Fruit fly (Drosophila melanogaster): ENCODE data around the gene ATPsyndelta.

ATPsyndelta gene

DNA sequence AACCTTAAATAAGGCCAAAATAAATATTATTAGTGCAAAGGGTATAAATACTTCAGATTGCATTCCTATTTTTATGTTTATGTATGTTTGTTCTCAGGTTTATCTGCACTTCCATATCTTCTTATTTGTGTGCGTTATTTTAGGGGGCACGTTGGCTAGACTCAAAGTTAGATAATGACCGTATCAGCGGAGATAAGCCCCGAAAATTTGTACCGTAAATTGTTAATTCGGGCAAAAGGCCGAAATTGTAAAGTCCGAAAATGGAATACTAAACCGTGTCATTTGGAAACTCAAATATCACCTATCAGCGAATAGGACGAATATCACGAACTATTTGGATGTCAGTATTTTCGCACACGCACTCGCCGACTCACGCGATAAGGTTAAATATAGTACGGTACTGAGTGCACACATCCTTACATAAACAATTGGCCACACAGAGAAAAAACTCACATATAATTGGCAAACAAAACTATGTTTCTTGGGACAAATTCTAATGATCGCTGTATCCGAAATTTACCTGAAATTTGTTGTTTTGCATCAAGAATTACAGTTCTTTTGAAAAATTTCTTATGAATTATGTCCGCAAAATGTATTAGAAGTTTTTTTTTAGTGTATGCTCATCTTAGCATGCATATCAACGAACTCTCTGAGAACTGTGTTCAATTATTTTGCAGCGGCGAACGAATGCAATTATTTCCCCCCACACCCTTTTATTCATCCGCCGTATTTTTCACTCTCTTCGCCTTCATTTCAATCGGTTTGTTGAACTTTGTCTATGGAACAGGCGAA lies 50.6 kb downstream of the ATPsyndelta start, which contains the start of gene Hk:
TSS of gene Hk (minus strand) at position 321 of the 792 bp plus-strand sequence.
- TF ChIP-seq CG4318 (GFP tag; optimal IDR thresholded peaks at IDR 0.05) (peak; percentile 79), fd85E (GFP tag; optimal IDR thresholded peaks at IDR 0.05) (peak; percentile 36), CG31627 (GFP tag; optimal IDR thresholded peaks at IDR 0.05) (peak; percentile 63), CG8632 (GFP tag; optimal IDR thresholded peaks at IDR 0.05) (peak; percentile 75), pdm3 (GFP tag; optimal IDR thresholded peaks at IDR 0.05) (peak; percentile 90), CG1621 (tag; optimal IDR thresholded peaks at IDR 0.05) (peak; percentile 83), salr (GFP tag; optimal IDR thresholded peaks at IDR 0.05) (peak; percentile 72 to 77), Hr4 (GFP tag; optimal IDR thresholded peaks at IDR 0.05) (peak; percentile 93), CG10669 (GFP tag; optimal IDR thresholded peaks at IDR 0.05) (peak; percentile 88), Eip75B (GFP tag; optimal IDR thresholded peaks at IDR 0.05) (peak; percentile 86), dsx (GFP tag; optimal IDR thresholded peaks at IDR 0.05; ENCODE audit: poor library complexity, severe bottlenecking) (peak; percentile 79), Blimp-1 (GFP tag; optimal IDR thresholded peaks at IDR 0.05) (no peak), CG8319 (GFP tag; optimal IDR thresholded peaks at IDR 0.05) (peak; percentile 65), CG3919 (GFP tag; optimal IDR thresholded peaks at IDR 0.05) (peak; percentile 88), fd59A (GFP tag; optimal IDR thresholded peaks at IDR 0.05) (peak; percentile 76), Ets96B (tag; optimal IDR thresholded peaks at IDR 0.05) (peak; percentile 88), CG6276 (GFP tag; optimal IDR thresholded peaks at IDR 0.05) (peak; percentile 86), net (GFP tag; optimal IDR thresholded peaks at IDR 0.05) (peak; percentile 87), Gug (GFP tag; IDR thresholded peaks at IDR 0.05) (peak; percentile 92), CG8119 (GFP tag; IDR thresholded peaks at IDR 0.05) (peak; percentile 90), CG11762 (GFP tag; optimal IDR thresholded peaks at IDR 0.05; ENCODE audit: insufficient read depth) (peak; percentile 86), CG9139 (GFP tag; optimal IDR thresholded peaks at IDR 0.05) (peak; percentile 65), CG3032 (tag; optimal IDR thresholded peaks at IDR 0.05) (peak; percentile 80), Smox (GFP tag; optimal IDR thresholded peaks at IDR 0.05) (peak; percentile 59), svp (GFP tag) (peak; percentile 78), vri (GFP tag; optimal IDR thresholded peaks at IDR 0.05) (peak; percentile 48), lz (GFP tag; optimal IDR thresholded peaks at IDR 0.05) (peak; percentile 77), esn (GFP tag; optimal IDR thresholded peaks at IDR 0.05) (peak; percentile 70), eg (GFP tag; IDR thresholded peaks at IDR 0.05) (peak; percentile 95), spab (GFP tag; optimal IDR thresholded peaks at IDR 0.05) (peak; percentile 72), Hr38 (GFP tag; optimal IDR thresholded peaks at IDR 0.05) (peak; percentile 36), achi (GFP tag; optimal IDR thresholded peaks at IDR 0.05) (peak; percentile 87), Sox14 (GFP tag; optimal IDR thresholded peaks at IDR 0.05) (peak; percentile 89), OdsH (GFP tag; optimal IDR thresholded peaks at IDR 0.05) (peak; percentile 92), cyc (GFP tag; optimal IDR thresholded peaks at IDR 0.05) (peak; percentile 76), dac (GFP tag; optimal IDR thresholded peaks at IDR 0.05) (peak; percentile 73), CG11294 (GFP tag; IDR thresholded peaks at IDR 0.05) (peak; percentile 89), CG6808 (GFP tag; optimal IDR thresholded peaks at IDR 0.05) (peak; percentile 79), Lpt (GFP tag; optimal IDR thresholded peaks at IDR 0.05) (peak; percentile 88), CG11902 (GFP tag; optimal IDR thresholded peaks at IDR 0.05) (peak; percentile 41), CG34406 (GFP tag; optimal IDR thresholded peaks at IDR 0.05) (peak; percentile 70), fkh (GFP tag; optimal IDR thresholded peaks at IDR 0.05) (no peak), topi (GFP tag; optimal IDR thresholded peaks at IDR 0.05) (peak; percentile 76), Hr39 (GFP tag; optimal IDR thresholded peaks at IDR 0.05) (peak; percentile 73), Sox15 (GFP tag; optimal IDR thresholded peaks at IDR 0.05) (peak; percentile 56), CG6792 (GFP tag; optimal IDR thresholded peaks at IDR 0.05) (peak; percentile 80), CG6854 (GFP tag; optimal IDR thresholded peaks at IDR 0.05) (no peak), Sox102F (GFP tag; optimal IDR thresholded peaks at IDR 0.05) (peak; percentile 60), CG32006 (GFP tag; optimal IDR thresholded peaks at IDR 0.05) (peak; percentile 90), acj6 (GFP tag; optimal IDR thresholded peaks at IDR 0.05) (peak; percentile 86)
